Fruit fly (Drosophila melanogaster) whole organism, embryonic: ENCODE measurements around the gene CG15212.

Experiments used
- ATbp ChIP-seq: fragments of 200-800 bp; sonication (Bioruptor generic); optimal IDR thresholded peaks from 2 replicates; lab custom pipeline; 2017; ENCODE audit warnings: missing biosample characterization, mild to moderate bottlenecking, missing genetic modification characterization, missing genetic modification reagents
- B-H1 ChIP-seq: fragments of 200-800 bp; sonication (Bioruptor generic); IDR thresholded peaks from 3 replicates; pipeline ENCODE4 v1.3.6; 2022; ENCODE audit warnings: missing biosample characterization, missing genetic modification characterization
- CG1024 ChIP-seq: fragments of 200-800 bp; sonication (Bioruptor generic); IDR thresholded peaks from 2 replicates; pipeline ENCODE4 v1.3.6; 2022; ENCODE audit warnings: missing biosample characterization, missing genetic modification characterization
- CG10274 ChIP-seq: fragments of 200-800 bp; sonication (Bioruptor generic); optimal IDR thresholded peaks from 3 replicates; lab custom pipeline; 2017; ENCODE audit warnings: missing biosample characterization, mild to moderate bottlenecking, missing genetic modification characterization
- CG10366 ChIP-seq: fragments of 200-800 bp; sonication (Bioruptor generic); IDR thresholded peaks from 2 replicates; pipeline ENCODE4 v1.3.6; 2022; ENCODE audit warnings: missing biosample characterization, missing genetic modification characterization
- CG11723 ChIP-seq: fragments of 200-800 bp; sonication (Bioruptor generic); optimal IDR thresholded peaks from 2 replicates; lab custom pipeline; 2017; ENCODE audit warnings: missing biosample characterization, mild to moderate bottlenecking, missing genetic modification characterization
- CG12236 ChIP-seq: fragments of 200-800 bp; sonication (Bioruptor generic); optimal IDR thresholded peaks from 2 replicates; lab custom pipeline; 2016; ENCODE audit warnings: missing biosample characterization, missing genetic modification characterization
- CG13424 ChIP-seq: fragments of 200-800 bp; sonication (Bioruptor generic); optimal IDR thresholded peaks from 2 replicates; lab custom pipeline; 2019; ENCODE audit warnings: missing biosample characterization, mild to moderate bottlenecking, missing genetic modification characterization, moderate library complexity
- CG14965 ChIP-seq: fragments of 200-800 bp; sonication (Bioruptor generic); optimal IDR thresholded peaks from 2 replicates; lab custom pipeline; 2016; ENCODE audit warnings: missing biosample characterization, missing genetic modification characterization, borderline replicate concordance
- CG1602 ChIP-seq: fragments of 200-800 bp; sonication (Bioruptor generic); optimal IDR thresholded peaks from 3 replicates; lab custom pipeline; 2016; ENCODE audit warnings: missing biosample characterization, missing genetic modification characterization
- CG16815 ChIP-seq: fragments of 200-800 bp; sonication (Bioruptor generic); optimal IDR thresholded peaks from 3 replicates; lab custom pipeline; 2017; ENCODE audit warnings: missing biosample characterization, mild to moderate bottlenecking, missing genetic modification characterization
- CG17912 ChIP-seq: fragments of 200-800 bp; sonication (Bioruptor generic); optimal IDR thresholded peaks from 2 replicates; lab custom pipeline; 2018; ENCODE audit warnings: missing biosample characterization, mild to moderate bottlenecking, missing genetic modification characterization
- CG18262 ChIP-seq: fragments of 200-800 bp; optimal IDR thresholded peaks from 3 replicates; lab custom pipeline; 2019; ENCODE audit warnings: missing biosample characterization, mild to moderate bottlenecking, missing genetic modification characterization, moderate library complexity
- CG18476 ChIP-seq: fragments of 200-800 bp; sonication (Bioruptor generic); optimal IDR thresholded peaks from 2 replicates; lab custom pipeline; 2016; ENCODE audit warnings: missing biosample characterization, mild to moderate bottlenecking, missing genetic modification characterization
- CG31388 ChIP-seq: fragments of 200-800 bp; sonication (Bioruptor generic); optimal IDR thresholded peaks from 2 replicates; lab custom pipeline; 2016; ENCODE audit warnings: missing biosample characterization, missing genetic modification characterization
- CG33557 ChIP-seq: fragments of 200-800 bp; sonication (Bioruptor generic); optimal IDR thresholded peaks from 2 replicates; lab custom pipeline; 2019; ENCODE audit warnings: missing biosample characterization, mild to moderate bottlenecking, missing genetic modification characterization, moderate library complexity
- CG34224 ChIP-seq: fragments of 200-800 bp; sonication (Bioruptor generic); IDR thresholded peaks from 3 replicates; pipeline ENCODE4 v1.3.6; 2022; ENCODE audit warnings: missing biosample characterization, missing genetic modification characterization; ENCODE audit not compliant: partially characterized antibody
- CG4820 ChIP-seq: fragments of 200-800 bp; sonication (Bioruptor generic); optimal IDR thresholded peaks from 3 replicates; lab custom pipeline; 2016; ENCODE audit warnings: missing biosample characterization, missing genetic modification characterization
- CG7271 ChIP-seq: fragments of 200-800 bp; sonication (Bioruptor generic); optimal IDR thresholded peaks from 2 replicates; lab custom pipeline; 2018; ENCODE audit warnings: missing biosample characterization, mild to moderate bottlenecking, missing genetic modification characterization, moderate library complexity
- CG9876 ChIP-seq: fragments of 200-800 bp; sonication (Bioruptor generic); optimal IDR thresholded peaks from 2 replicates; lab custom pipeline; 2016; ENCODE audit warnings: missing biosample characterization, missing genetic modification characterization
- D19A ChIP-seq: fragments of 200-800 bp; optimal IDR thresholded peaks from 3 replicates; lab custom pipeline; 2019; ENCODE audit warnings: missing biosample characterization, mild to moderate bottlenecking, missing genetic modification characterization, moderate library complexity
- D19B ChIP-seq: fragments of 200-800 bp; sonication (Bioruptor generic); optimal IDR thresholded peaks from 2 replicates; lab custom pipeline; 2017; ENCODE audit warnings: missing biosample characterization, mild to moderate bottlenecking, missing genetic modification characterization
- Deaf1 ChIP-seq: fragments of 200-800 bp; optimal IDR thresholded peaks from 3 replicates; lab custom pipeline; 2019; ENCODE audit warnings: missing biosample characterization, mild to moderate bottlenecking, missing genetic modification characterization, moderate library complexity
- E2f2 ChIP-seq: fragments of 200-800 bp; sonication (Bioruptor generic); IDR thresholded peaks from 2 replicates; pipeline ENCODE4 v1.3.6; 2022; ENCODE audit warnings: missing biosample characterization, missing genetic modification characterization
- Kr ChIP-seq: fragments of 200-800 bp; sonication (Bioruptor generic); optimal IDR thresholded peaks from 2 replicates; lab custom pipeline; 2017; ENCODE audit warnings: missing biosample characterization, mild to moderate bottlenecking, missing genetic modification characterization
- Lhr ChIP-seq: fragments of 200-800 bp; sonication (Bioruptor generic); optimal IDR thresholded peaks from 3 replicates; lab custom pipeline; 2017; ENCODE audit warnings: mild to moderate bottlenecking, missing biosample characterization, missing genetic modification reagents, missing genetic modification characterization
- Mad ChIP-seq: fragments of 200-800 bp; sonication (Bioruptor generic); optimal IDR thresholded peaks from 2 replicates; lab custom pipeline; 2016; ENCODE audit warnings: missing biosample characterization, missing genetic modification characterization
- Meics ChIP-seq: fragments of 200-800 bp; sonication (Bioruptor generic); optimal IDR thresholded peaks from 2 replicates; lab custom pipeline; 2017; ENCODE audit warnings: missing biosample characterization, mild to moderate bottlenecking, missing genetic modification characterization
- Mes4 ChIP-seq: fragments of 200-800 bp; sonication (Bioruptor generic); optimal IDR thresholded peaks from 2 replicates; lab custom pipeline; 2016; ENCODE audit warnings: missing biosample characterization, missing genetic modification characterization
- NfI ChIP-seq: fragments of 200-800 bp; sonication (Bioruptor generic); optimal IDR thresholded peaks from 3 replicates; lab custom pipeline; 2018; ENCODE audit warnings: missing biosample characterization, mild to moderate bottlenecking, missing genetic modification characterization, moderate library complexity
- Oaz ChIP-seq: fragments of 200-800 bp; sonication (Bioruptor generic); IDR thresholded peaks from 2 replicates; pipeline ENCODE4 v1.3.6; 2022; ENCODE audit warnings: missing biosample characterization, missing genetic modification characterization
- ase ChIP-seq: fragments of 200-800 bp; sonication (Bioruptor generic); IDR thresholded peaks from 3 replicates; pipeline ENCODE4 v1.3.6; 2022; ENCODE audit warnings: missing biosample characterization, missing genetic modification characterization
- btn ChIP-seq: fragments of 200-800 bp; sonication (Bioruptor generic); optimal IDR thresholded peaks from 2 replicates; lab custom pipeline; 2016; ENCODE audit warnings: missing biosample characterization, missing genetic modification characterization
- crol ChIP-seq: fragments of 200-800 bp; sonication (Bioruptor generic); IDR thresholded peaks from 2 replicates; pipeline ENCODE4 v1.3.6; 2022; ENCODE audit warnings: missing biosample characterization, missing genetic modification characterization
- dati ChIP-seq: fragments of 200-800 bp; sonication (Bioruptor generic); IDR thresholded peaks from 2 replicates; pipeline ENCODE4 v1.3.6; 2022; ENCODE audit warnings: missing biosample characterization, missing genetic modification characterization
- disco-r ChIP-seq: fragments of 200-800 bp; sonication (Bioruptor generic); optimal IDR thresholded peaks from 2 replicates; lab custom pipeline; 2016; ENCODE audit warnings: missing biosample characterization, missing genetic modification characterization
- ems ChIP-seq: fragments of 200-800 bp; sonication (Bioruptor generic); optimal IDR thresholded peaks from 3 replicates; lab custom pipeline; 2016; ENCODE audit warnings: missing biosample characterization, missing genetic modification characterization
- gfzf ChIP-seq: fragments of 200-800 bp; sonication (Bioruptor generic); optimal IDR thresholded peaks from 2 replicates; lab custom pipeline; 2016; ENCODE audit warnings: missing biosample characterization, mild to moderate bottlenecking, missing genetic modification characterization, moderate library complexity
- ind ChIP-seq: fragments of 200-800 bp; sonication (Bioruptor generic); optimal IDR thresholded peaks from 3 replicates; lab custom pipeline; 2016; ENCODE audit warnings: missing biosample characterization, missing genetic modification characterization
- kay ChIP-seq: fragments of 200-800 bp; sonication (Bioruptor generic); optimal IDR thresholded peaks from 2 replicates; lab custom pipeline; 2016; ENCODE audit warnings: missing biosample characterization, missing genetic modification characterization
- maf-S ChIP-seq: fragments of 200-800 bp; sonication (Bioruptor generic); optimal IDR thresholded peaks from 2 replicates; lab custom pipeline; 2016; ENCODE audit warnings: missing biosample characterization, missing genetic modification characterization
- pan ChIP-seq, 4 experiments: fragments of >200 bp in 3 of 4; fragments of 200-800 bp in 1 of 4; sonication (Bioruptor generic) in 1 of 4; optimal IDR thresholded peaks in 3 of 4; IDR thresholded peaks in 1 of 4; 2 replicates each; pipeline versions ENCODE4 v1.3.6 to Lab custom; 2017 to 2022; ENCODE audit warnings: missing biosample characterization in 2 of 4, missing genetic modification characterization in 2 of 4, mixed read lengths in 1 of 4
- peb ChIP-seq: fragments of 200-800 bp; sonication (Bioruptor generic); IDR thresholded peaks from 2 replicates; pipeline ENCODE4 v1.3.6; 2022; ENCODE audit warnings: missing biosample characterization, missing genetic modification characterization
- sisA ChIP-seq: fragments of 200-800 bp; sonication (Bioruptor generic); IDR thresholded peaks from 2 replicates; pipeline ENCODE4 v1.3.6; 2022; ENCODE audit warnings: missing biosample characterization, missing genetic modification characterization
- sob ChIP-seq: fragments of 200-800 bp; sonication (Bioruptor generic); IDR thresholded peaks from 2 replicates; pipeline ENCODE4 v1.3.6; 2022; ENCODE audit warnings: missing biosample characterization, missing genetic modification characterization
- ssp ChIP-seq: fragments of 200-800 bp; sonication (Bioruptor generic); IDR thresholded peaks from 2 replicates; pipeline ENCODE4 v1.3.6; 2022; ENCODE audit warnings: missing biosample characterization, missing genetic modification characterization
- trh ChIP-seq: fragments of 200-800 bp; sonication (Bioruptor generic); optimal IDR thresholded peaks from 2 replicates; lab custom pipeline; 2016; ENCODE audit warnings: missing biosample characterization, missing genetic modification characterization
- unpg ChIP-seq: fragments of 200-800 bp; sonication (Bioruptor generic); optimal IDR thresholded peaks from 3 replicates; lab custom pipeline; 2018; ENCODE audit warnings: missing biosample characterization, mild to moderate bottlenecking, missing genetic modification characterization, moderate library complexity
- vfl ChIP-seq: fragments of 200-800 bp; sonication (Bioruptor generic); optimal IDR thresholded peaks from 2 replicates; lab custom pipeline; 2016; ENCODE audit warnings: missing biosample characterization, missing genetic modification characterization

Gene CG15212

dm6 chr3L:5154917-5155613, 23.7 kb downstream of the CG15212 start (continued):
- TF ChIP-seq CG11723 (GFP tag; lab: Kevin White, UChicago) (no peak), Kr (GFP tag; lab: Kevin White, UChicago) (no peak), CG1024 (peak; percentile 56; the same call in 1 of the 2 replicates), CG17912 (GFP tag; lab: Kevin White, UChicago) (no peak), Mes4 (GFP tag; lab: Kevin White, UChicago) (peak; percentile 30), CG13424 (tag; lab: Kevin White, UChicago) (peak; percentile 77), vfl (peak; percentile 44), CG9876 (GFP tag; lab: Kevin White, UChicago) (peak; percentile 35), dati (GFP tag; lab: Robert Waterston, UW) (no peak), gfzf (GFP tag; lab: Kevin White, UChicago) (no peak), ems (peak; percentile 20), CG10274 (GFP tag; lab: Kevin White, UChicago) (no peak), Lhr (GFP tag; lab: Kevin White, UChicago) (peak; percentile 6), D19B (peak; percentile 51), unpg (GFP tag; lab: Kevin White, UChicago) (no peak), NfI (peak; percentile 61), CG33557 (GFP tag; lab: Kevin White, UChicago) (no peak), CG4820 (GFP tag; lab: Kevin White, UChicago) (peak; percentile 73), ase (GFP tag; lab: Robert Waterston, UW) (peak; percentile 80), pan (optimal IDR thresholded peaks at IDR 0.05; lab: Kevin White, UChicago) (no peak), pan (GFP tag; optimal IDR thresholded peaks at IDR 0.05 in 1 of 2, IDR thresholded peaks at IDR 0.05 in 1 of 2) (no peak), sob (GFP tag; lab: Robert Waterston, UW) (peak; percentile 90), trh (GFP tag; lab: Kevin White, UChicago) (peak; percentile 0), disco-r (peak; percentile 48), CG7271 (no peak), kay (GFP tag; lab: Kevin White, UChicago) (peak; percentile 50), CG16815 (GFP tag; lab: Kevin White, UChicago) (peak; percentile 32), B-H1 (peak; percentile 60), CG34224 (no peak), ind (GFP tag; lab: Kevin White, UChicago) (peak; percentile 80), maf-S (GFP tag; lab: Kevin White, UChicago) (peak; percentile 63), CG1602 (GFP tag; lab: Kevin White, UChicago) (peak; percentile 51), ssp (GFP tag; lab: Robert Waterston, UW) (peak; percentile 70), Mad (GFP tag; lab: Kevin White, UChicago) (no peak), CG31388 (peak; percentile 25), CG18262 (tag; lab: Kevin White, UChicago) (peak; percentile 37), peb (GFP tag; lab: Robert Waterston, UW) (peak; percentile 58; the same call in 1 of the 2 replicates), CG14965 (peak; percentile 35), ATbp (GFP tag; lab: Kevin White, UChicago) (peak; percentile 70), CG18476 (GFP tag; lab: Kevin White, UChicago) (peak; percentile 48), Oaz (GFP tag; lab: Robert Waterston, UW) (no peak; the same call in none of the 2 replicates), Deaf1 (tag; lab: Kevin White, UChicago) (no peak), D19A (tag; lab: Kevin White, UChicago) (no peak), CG12236 (GFP tag; lab: Kevin White, UChicago) (peak; percentile 48), crol (GFP tag; lab: Robert Waterston, UW) (no peak), E2f2 (GFP tag; lab: Robert Waterston, UW) (no peak; the same call in 1 of the 2 replicates), CG10366 (peak; percentile 75), sisA (GFP tag; lab: Robert Waterston, UW) (peak; percentile 82; the same call in 1 of the 2 replicates), Meics (GFP tag; lab: Kevin White, UChicago) (peak; percentile 84), btn (GFP tag; lab: Kevin White, UChicago) (peak; percentile 50)
